Worm (Caenorhabditis elegans) whole organism, late embryonic: Measurements from ENCODE around the gene cyp-33C3.

Source experiments
- K02D7.2 ChIP-seq: sonication (generic microtip); optimal IDR thresholded peaks from 2 replicates; lab custom pipeline; 2017; ENCODE audit warnings: mild to moderate bottlenecking, missing genetic modification characterization, missing compliant biosample characterization
- K09A11.1 ChIP-seq: sonication (generic microtip); optimal IDR thresholded peaks from 2 replicates; lab custom pipeline; 2017; ENCODE audit warnings: antibody characterized with exemption, mild to moderate bottlenecking, missing genetic modification characterization, missing compliant biosample characterization; ENCODE audit not compliant: insufficient read depth
- T23F11.4 ChIP-seq: fragments of 200-800 bp; sonication (Bioruptor generic); optimal IDR thresholded peaks from 2 replicates; lab custom pipeline; 2018; ENCODE audit warnings: mild to moderate bottlenecking, missing genetic modification characterization, missing compliant biosample characterization
- ahr-1 ChIP-seq: sonication (generic microtip); optimal IDR thresholded peaks from 2 replicates; lab custom pipeline; 2016; ENCODE audit warnings: missing genetic modification characterization, missing compliant biosample characterization
- ceh-2 ChIP-seq: sonication (generic microtip); optimal IDR thresholded peaks from 2 replicates; lab custom pipeline; 2016; ENCODE audit warnings: missing genotype, missing genetic modification characterization, missing compliant biosample characterization
- ceh-31 ChIP-seq: sonication (generic microtip); optimal IDR thresholded peaks from 2 replicates; lab custom pipeline; 2016; ENCODE audit warnings: missing genetic modification characterization, missing compliant biosample characterization
- ceh-6 ChIP-seq: fragments of 200-800 bp; sonication (Bioruptor generic); optimal IDR thresholded peaks from 2 replicates; lab custom pipeline; 2018; ENCODE audit warnings: mild to moderate bottlenecking, missing genetic modification characterization, missing compliant biosample characterization
- ceh-9 ChIP-seq: sonication (generic microtip); optimal IDR thresholded peaks from 2 replicates; lab custom pipeline; 2016; ENCODE audit warnings: mild to moderate bottlenecking, missing genetic modification characterization, inconsistent platforms, missing compliant biosample characterization
- che-1 ChIP-seq: sonication (generic microtip); optimal IDR thresholded peaks from 2 replicates; lab custom pipeline; 2016; ENCODE audit warnings: mild to moderate bottlenecking, missing genetic modification characterization, missing compliant biosample characterization
- dve-1 ChIP-seq: sonication (generic microtip); optimal IDR thresholded peaks from 2 replicates; lab custom pipeline; 2017; ENCODE audit warnings: antibody characterized with exemption, mild to moderate bottlenecking, missing genetic modification characterization, missing compliant biosample characterization
- elt-2 ChIP-seq: sonication (generic microtip); optimal IDR thresholded peaks from 2 replicates; lab custom pipeline; 2016; ENCODE audit warnings: missing genetic modification reagents, missing genetic modification characterization, missing compliant biosample characterization
- elt-4 ChIP-seq: sonication (generic microtip); optimal IDR thresholded peaks from 2 replicates; lab custom pipeline; 2016; ENCODE audit warnings: missing genetic modification characterization, missing compliant biosample characterization
- ets-4 ChIP-seq: sonication (generic microtip); optimal IDR thresholded peaks from 2 replicates; lab custom pipeline; 2016; ENCODE audit warnings: missing genetic modification characterization, missing compliant biosample characterization
- fax-1 ChIP-seq: sonication (generic microtip); optimal IDR thresholded peaks from 2 replicates; lab custom pipeline; 2016; ENCODE audit warnings: missing genotype, missing genetic modification characterization, missing compliant biosample characterization
- fkh-6 ChIP-seq: sonication (generic microtip); optimal IDR thresholded peaks from 2 replicates; lab custom pipeline; 2016; ENCODE audit warnings: missing genetic modification characterization, missing compliant biosample characterization
- hlh-13 ChIP-seq: fragments of 200-800 bp; sonication (Bioruptor generic); optimal IDR thresholded peaks from 2 replicates; lab custom pipeline; 2018; ENCODE audit warnings: mild to moderate bottlenecking, missing genetic modification characterization, missing compliant biosample characterization
- hlh-30 ChIP-seq: sonication (generic microtip); optimal IDR thresholded peaks from 2 replicates; lab custom pipeline; 2017; ENCODE audit warnings: antibody characterized with exemption, missing genetic modification characterization, missing compliant biosample characterization; ENCODE audit not compliant: insufficient read depth
- hlh-8 ChIP-seq: sonication (generic microtip); optimal IDR thresholded peaks from 2 replicates; lab custom pipeline; 2016; ENCODE audit warnings: missing genotype, missing genetic modification characterization, missing compliant biosample characterization
- lim-6 ChIP-seq: sonication (generic microtip); optimal IDR thresholded peaks from 2 replicates; lab custom pipeline; 2016; ENCODE audit warnings: missing genetic modification characterization, missing compliant biosample characterization
- lin-11 ChIP-seq: fragments of 200-800 bp; sonication (Bioruptor generic); optimal IDR thresholded peaks from 2 replicates; lab custom pipeline; 2018; ENCODE audit warnings: mild to moderate bottlenecking, missing genetic modification characterization, missing compliant biosample characterization
- madf-2 ChIP-seq: sonication (generic microtip); optimal IDR thresholded peaks from 2 replicates; lab custom pipeline; 2017; ENCODE audit warnings: missing genetic modification characterization, missing compliant biosample characterization
- mec-3 ChIP-seq: sonication (generic microtip); optimal IDR thresholded peaks from 2 replicates; lab custom pipeline; 2016; ENCODE audit warnings: borderline replicate concordance, missing genetic modification characterization, missing compliant biosample characterization
- nfya-1 ChIP-seq: sonication (generic microtip); optimal IDR thresholded peaks from 2 replicates; lab custom pipeline; 2017; ENCODE audit warnings: missing genetic modification characterization, mild to moderate bottlenecking, missing compliant biosample characterization, antibody characterized with exemption, moderate library complexity
- nhr-232 ChIP-seq: sonication (generic microtip); optimal IDR thresholded peaks from 2 replicates; lab custom pipeline; 2016; ENCODE audit warnings: missing genetic modification characterization, missing compliant biosample characterization
- odd-2 ChIP-seq: sonication (generic microtip); optimal IDR thresholded peaks from 2 replicates; lab custom pipeline; 2017; ENCODE audit warnings: antibody characterized with exemption, mild to moderate bottlenecking, missing genetic modification characterization, missing compliant biosample characterization
- pag-3 ChIP-seq: sonication (generic microtip); optimal IDR thresholded peaks from 2 replicates; lab custom pipeline; 2016; ENCODE audit warnings: missing compliant biosample characterization, missing genetic modification characterization, borderline replicate concordance
- pat-9 ChIP-seq: fragments of 200-800 bp; sonication (Bioruptor generic); optimal IDR thresholded peaks from 2 replicates; lab custom pipeline; 2018; ENCODE audit warnings: mild to moderate bottlenecking, missing genetic modification characterization, moderate library complexity, missing compliant biosample characterization
- pha-4 ChIP-seq: fragments of 150-350 bp; optimal IDR thresholded peaks from 2 replicates; lab custom pipeline; 2018; ENCODE audit warnings: missing biosample characterization, missing genetic modification reagents, missing genetic modification characterization
- pros-1 ChIP-seq: fragments of 150-350 bp; optimal IDR thresholded peaks from 2 replicates; lab custom pipeline; 2014; ENCODE audit warnings: missing biosample characterization, missing genetic modification reagents, missing genetic modification characterization
- ref-2 ChIP-seq: sonication (generic microtip); optimal IDR thresholded peaks from 2 replicates; lab custom pipeline; 2016; ENCODE audit warnings: missing genetic modification characterization, missing compliant biosample characterization
- rnt-1 ChIP-seq: sonication (generic microtip); optimal IDR thresholded peaks from 2 replicates; lab custom pipeline; 2016; ENCODE audit warnings: missing genetic modification characterization, missing compliant biosample characterization
- sox-4 ChIP-seq: sonication (generic microtip); optimal IDR thresholded peaks from 2 replicates; lab custom pipeline; 2017; ENCODE audit warnings: mild to moderate bottlenecking, missing genetic modification characterization, inconsistent platforms, missing compliant biosample characterization
- syd-9 ChIP-seq: sonication (generic microtip); optimal IDR thresholded peaks from 2 replicates; lab custom pipeline; 2016; ENCODE audit warnings: mild to moderate bottlenecking, missing genetic modification characterization, moderate library complexity, missing compliant biosample characterization
- ttx-3 ChIP-seq: sonication (generic microtip); optimal IDR thresholded peaks from 2 replicates; lab custom pipeline; 2016; ENCODE audit warnings: missing genetic modification reagents, missing genetic modification characterization, missing compliant biosample characterization
- zip-5 ChIP-seq: sonication (generic microtip); optimal IDR thresholded peaks from 2 replicates; lab custom pipeline; 2016; ENCODE audit warnings: missing genetic modification characterization, missing compliant biosample characterization

The cyp-33C3 gene

ce11 chrV:2226903-2227302, 15.7 kb upstream of the cyp-33C3 start, which contains the start of gene nhr-18:
nhr-18 (plus strand) TSS chrV:2227203.
- TF ChIP-seq elt-2 (tag; lab: Kevin White, UChicago) (no peak), odd-2 (no peak), ttx-3 (no peak), pros-1 (tag; lab: Kevin White, UChicago) (no peak), fax-1 (tag; lab: Kevin White, UChicago) (no peak)

- TF ChIP-seq ref-2 (tag; lab: Kevin White, UChicago): no peak
- TF ChIP-seq hlh-30 (tag; lab: Kevin White, UChicago): no peak
- no peak for TF ChIP-seq lim-6 (tag; lab: Kevin White, UChicago)
- no peak for TF ChIP-seq pag-3 (tag; lab: Kevin White, UChicago)
- no peak for TF ChIP-seq fkh-6 (tag; lab: Kevin White, UChicago)
- TF ChIP-seq nhr-232 (tag; lab: Kevin White, UChicago): no peak
- no peak for TF ChIP-seq ceh-6
- TF ChIP-seq ceh-9 (tag; lab: Kevin White, UChicago): no peak
- TF ChIP-seq lin-11: no peak
Measured at ce11 chrV:2228781-2229180, 13.8 kb upstream of the cyp-33C3 start, which contains the start of gene nhr-126. nhr-126 (plus strand) TSS chrV:2229081.

ce11 chrV:2230912-2231311, 11.7 kb upstream of the cyp-33C3 start, which contains the start of gene nhr-134:
nhr-134 (plus strand) TSS chrV:2231223.
- TF ChIP-seq ceh-9 (tag; lab: Kevin White, UChicago) (no peak), zip-5 (tag; lab: Kevin White, UChicago) (no peak), ceh-6 (no peak), ttx-3 (no peak), che-1 (no peak), hlh-8 (tag; lab: Kevin White, UChicago) (no peak), ceh-31 (no peak), rnt-1 (tag; lab: Kevin White, UChicago) (no peak), fax-1 (tag; lab: Kevin White, UChicago) (no peak), T23F11.4 (GFP tag; lab: Kevin White, UChicago) (no peak), dve-1 (tag; lab: Kevin White, UChicago) (no peak), nhr-232 (tag; lab: Kevin White, UChicago) (no peak), hlh-30 (tag; lab: Kevin White, UChicago) (no peak), syd-9 (tag; lab: Kevin White, UChicago) (no peak), ahr-1 (no peak)

- TF ChIP-seq ets-4 (tag; lab: Kevin White, UChicago) (no peak), dve-1 (tag; lab: Kevin White, UChicago) (no peak), mec-3 (tag; lab: Kevin White, UChicago) (no peak), nfya-1 (no peak), pat-9 (tag; lab: Kevin White, UChicago) (no peak), pag-3 (tag; lab: Kevin White, UChicago) (no peak), pha-4 (tag; lab: Kevin White, UChicago) (no peak), elt-4 (tag; lab: Kevin White, UChicago) (no peak), nhr-232 (tag; lab: Kevin White, UChicago) (no peak), K09A11.1 (tag; lab: Kevin White, UChicago) (no peak), sox-4 (tag; lab: Kevin White, UChicago) (no peak), zip-5 (tag; lab: Kevin White, UChicago) (no peak), ceh-2 (no peak), hlh-13 (GFP tag; lab: Kevin White, UChicago) (no peak), K02D7.2 (tag; lab: Kevin White, UChicago) (no peak), madf-2 (no peak)
Measured at ce11 chrV:2233177-2233576, 9.4 kb upstream of the cyp-33C3 start, which contains the start of gene nhr-96. nhr-96 (plus strand) TSS chrV:2233477.
